Fruit fly (Drosophila melanogaster) whole organism, embryonic: ENCODE measurements around the gene Ada1-2.

Source experiments
- C15 ChIP-seq: fragments of 200-800 bp; sonication (Bioruptor generic); IDR thresholded peaks from 3 replicates; pipeline ENCODE4 v1.3.6; 2022; ENCODE audit warnings: missing biosample characterization, missing genetic modification characterization
- CG10274 ChIP-seq: fragments of 200-800 bp; sonication (Bioruptor generic); optimal IDR thresholded peaks from 3 replicates; lab custom pipeline; 2017; ENCODE audit warnings: missing biosample characterization, mild to moderate bottlenecking, missing genetic modification characterization
- CG10431 ChIP-seq: fragments of 200-800 bp; sonication (Bioruptor generic); optimal IDR thresholded peaks from 3 replicates; lab custom pipeline; 2018; ENCODE audit warnings: missing biosample characterization, mild to moderate bottlenecking, missing genetic modification characterization
- CG10462 ChIP-seq: fragments of 200-800 bp; sonication (Bioruptor generic); optimal IDR thresholded peaks from 2 replicates; lab custom pipeline; 2016; ENCODE audit warnings: missing biosample characterization, missing genetic modification characterization
- CG11085 ChIP-seq: fragments of 200-800 bp; sonication (Bioruptor generic); IDR thresholded peaks from 2 replicates; pipeline ENCODE4 v1.3.6; 2022; ENCODE audit warnings: missing biosample characterization, missing genetic modification characterization
- CG11247 ChIP-seq: fragments of 200-800 bp; sonication (Bioruptor generic); IDR thresholded peaks from 2 replicates; pipeline ENCODE4 v1.3.6; 2022; ENCODE audit warnings: missing biosample characterization, missing genetic modification characterization
- CG12299 ChIP-seq: fragments of 200-800 bp; sonication (Bioruptor generic); optimal IDR thresholded peaks from 2 replicates; lab custom pipeline; 2018; ENCODE audit warnings: missing biosample characterization, mild to moderate bottlenecking, missing genetic modification characterization
- CG12744 ChIP-seq: fragments of 200-800 bp; sonication (Bioruptor generic); optimal IDR thresholded peaks from 2 replicates; lab custom pipeline; 2016; ENCODE audit warnings: missing biosample characterization, missing genetic modification characterization
- CG13296 ChIP-seq: fragments of 200-800 bp; sonication (Bioruptor generic); optimal IDR thresholded peaks from 3 replicates; lab custom pipeline; 2018; ENCODE audit warnings: missing biosample characterization, mild to moderate bottlenecking, missing genetic modification characterization
- CG13624 ChIP-seq: fragments of 200-800 bp; sonication (Bioruptor generic); optimal IDR thresholded peaks from 2 replicates; lab custom pipeline; 2016; ENCODE audit warnings: missing biosample characterization, missing genetic modification characterization
- CG14050 ChIP-seq: fragments of 200-800 bp; sonication (Bioruptor generic); IDR thresholded peaks from 3 replicates; pipeline ENCODE4 v1.3.6; 2022; ENCODE audit warnings: missing biosample characterization, missing genetic modification characterization
- CG14441 ChIP-seq: fragments of 200-800 bp; sonication (Bioruptor generic); IDR thresholded peaks from 2 replicates; pipeline ENCODE4 v1.3.6; 2022; ENCODE audit warnings: missing biosample characterization, missing genetic modification characterization
- CG15073 ChIP-seq: fragments of 200-800 bp; sonication (Bioruptor generic); optimal IDR thresholded peaks from 2 replicates; lab custom pipeline; 2016; ENCODE audit warnings: missing biosample characterization, missing genetic modification characterization
- CG17328 ChIP-seq: fragments of 200-800 bp; sonication (Bioruptor generic); IDR thresholded peaks from 2 replicates; pipeline ENCODE4 v1.3.6; 2022; ENCODE audit warnings: missing biosample characterization, missing genetic modification characterization
- CG33213 ChIP-seq: fragments of 200-800 bp; sonication (Bioruptor generic); optimal IDR thresholded peaks from 3 replicates; lab custom pipeline; 2016; ENCODE audit warnings: missing biosample characterization, missing genetic modification characterization
- CG3995 ChIP-seq: fragments of 200-800 bp; sonication (Bioruptor generic); optimal IDR thresholded peaks from 3 replicates; lab custom pipeline; 2016; ENCODE audit warnings: missing biosample characterization, missing genetic modification characterization
- CG4404 ChIP-seq: fragments of 200-800 bp; sonication (Bioruptor generic); IDR thresholded peaks from 2 replicates; pipeline ENCODE4 v1.3.6; 2022; ENCODE audit warnings: missing biosample characterization, missing genetic modification characterization
- CG7786 ChIP-seq: fragments of 200-800 bp; sonication (Bioruptor generic); optimal IDR thresholded peaks from 2 replicates; lab custom pipeline; 2016; ENCODE audit warnings: missing biosample characterization, missing genetic modification characterization
- CG8388 ChIP-seq: fragments of 200-800 bp; sonication (Bioruptor generic); optimal IDR thresholded peaks from 2 replicates; lab custom pipeline; 2019; ENCODE audit warnings: missing biosample characterization, mild to moderate bottlenecking, missing genetic modification characterization, moderate library complexity
- CHES-1-like ChIP-seq: fragments of 200-800 bp; sonication (Bioruptor generic); optimal IDR thresholded peaks from 2 replicates; lab custom pipeline; 2016; ENCODE audit warnings: missing biosample characterization, missing genetic modification characterization
- CkIIα-i1 ChIP-seq: fragments of 200-800 bp; sonication (Bioruptor generic); IDR thresholded peaks from 2 replicates; pipeline ENCODE4 v1.3.6; 2022; ENCODE audit warnings: missing biosample characterization, missing genetic modification characterization
- Fer2 ChIP-seq: fragments of 200-800 bp; sonication (Bioruptor generic); optimal IDR thresholded peaks from 2 replicates; lab custom pipeline; 2018; ENCODE audit warnings: missing biosample characterization, mild to moderate bottlenecking, missing genetic modification characterization, moderate library complexity
- H15 ChIP-seq: fragments of 200-800 bp; sonication (Bioruptor generic); IDR thresholded peaks from 3 replicates; pipeline ENCODE4 v1.3.6; 2022; ENCODE audit warnings: missing biosample characterization, missing genetic modification characterization
- Hey ChIP-seq: fragments of 200-800 bp; sonication (Bioruptor generic); optimal IDR thresholded peaks from 3 replicates; lab custom pipeline; 2018; ENCODE audit warnings: missing biosample characterization, mild to moderate bottlenecking, missing genetic modification characterization
- Hr51 ChIP-seq, 2 experiments: fragments of 200-800 bp; sonication (Bioruptor generic); optimal IDR thresholded peaks; 2 replicates in 1 of 2; 3 replicates in 1 of 2; lab custom pipeline; 2016 to 2018; ENCODE audit warnings: missing biosample characterization in 2 of 2, missing genetic modification characterization in 2 of 2, mild to moderate bottlenecking in 1 of 2, moderate library complexity in 1 of 2
- Hr78 ChIP-seq, 2 experiments: fragments of 200-800 bp in 1 of 2; fragments of >200 bp in 1 of 2; sonication (Bioruptor generic) in 1 of 2; optimal IDR thresholded peaks; 2 replicates each; lab custom pipeline; 2017 to 2019; ENCODE audit warnings: missing biosample characterization in 2 of 2, missing genetic modification characterization in 2 of 2, mild to moderate bottlenecking in 1 of 2, moderate library complexity in 1 of 2
- Kr ChIP-seq: fragments of 200-800 bp; sonication (Bioruptor generic); optimal IDR thresholded peaks from 2 replicates; lab custom pipeline; 2017; ENCODE audit warnings: missing biosample characterization, mild to moderate bottlenecking, missing genetic modification characterization
- Max ChIP-seq: fragments of 200-800 bp; sonication (Bioruptor generic); optimal IDR thresholded peaks from 2 replicates; lab custom pipeline; 2016; ENCODE audit warnings: missing biosample characterization, mild to moderate bottlenecking, missing genetic modification characterization
- NC2β ChIP-seq: fragments of 200-800 bp; sonication (Bioruptor generic); optimal IDR thresholded peaks from 2 replicates; lab custom pipeline; 2016; ENCODE audit warnings: missing biosample characterization, missing genetic modification characterization
- Opbp ChIP-seq: fragments of 200-800 bp; sonication (Bioruptor generic); IDR thresholded peaks from 3 replicates; pipeline ENCODE4 v1.3.6; 2022; ENCODE audit warnings: missing biosample characterization, missing genetic modification characterization; ENCODE audit not compliant: partially characterized antibody
- Spps ChIP-seq: fragments of 200-800 bp; sonication (Bioruptor generic); optimal IDR thresholded peaks from 2 replicates; lab custom pipeline; 2018; ENCODE audit warnings: missing biosample characterization, mild to moderate bottlenecking, missing genetic modification characterization
- YL-1 ChIP-seq: fragments of 200-800 bp; sonication (Bioruptor generic); optimal IDR thresholded peaks from 3 replicates; lab custom pipeline; 2017; ENCODE audit warnings: missing biosample characterization, mild to moderate bottlenecking, missing genetic modification characterization
- amos ChIP-seq: fragments of 200-800 bp; sonication (Bioruptor generic); IDR thresholded peaks from 2 replicates; pipeline ENCODE4 v1.3.6; 2022; ENCODE audit warnings: missing biosample characterization, missing genetic modification characterization; ENCODE audit not compliant: partially characterized antibody
- ara ChIP-seq: fragments of 200-800 bp; sonication (Bioruptor generic); IDR thresholded peaks from 2 replicates; pipeline ENCODE4 v1.3.6; 2022; ENCODE audit warnings: missing biosample characterization, missing genetic modification characterization
- ash1 ChIP-seq: fragments of 200-800 bp; sonication (Bioruptor generic); optimal IDR thresholded peaks from 2 replicates; lab custom pipeline; 2018; ENCODE audit warnings: missing biosample characterization, mild to moderate bottlenecking, missing genetic modification characterization
- cas ChIP-seq: fragments of 200-800 bp; sonication (Bioruptor generic); IDR thresholded peaks from 2 replicates; pipeline ENCODE4 v1.3.6; 2022; ENCODE audit warnings: missing biosample characterization, missing genetic modification characterization
- chinmo ChIP-seq: fragments of 200-800 bp; sonication (Bioruptor generic); IDR thresholded peaks from 4 replicates; pipeline ENCODE4 v1.3.6; 2022; ENCODE audit warnings: missing biosample characterization, missing genetic modification characterization; ENCODE audit not compliant: partially characterized antibody
- chn ChIP-seq: fragments of 200-800 bp; sonication (Bioruptor generic); optimal IDR thresholded peaks from 2 replicates; lab custom pipeline; 2016; ENCODE audit warnings: missing biosample characterization, missing genetic modification characterization
- gcm2 ChIP-seq: fragments of 200-800 bp; sonication (Bioruptor generic); optimal IDR thresholded peaks from 2 replicates; lab custom pipeline; 2016; ENCODE audit warnings: missing biosample characterization, missing genetic modification characterization
- hb ChIP-seq: fragments of 200-800 bp; sonication (Bioruptor generic); IDR thresholded peaks from 3 replicates; pipeline ENCODE4 v1.3.6; 2022; ENCODE audit warnings: missing biosample characterization, missing genetic modification characterization; ENCODE audit not compliant: partially characterized antibody
- hth ChIP-seq: fragments of >200 bp; optimal IDR thresholded peaks from 2 replicates; lab custom pipeline; 2017; ENCODE audit warnings: inconsistent platforms
- klu ChIP-seq: fragments of 200-800 bp; sonication (Bioruptor generic); IDR thresholded peaks from 2 replicates; pipeline ENCODE4 v1.3.6; 2022; ENCODE audit warnings: missing biosample characterization, missing genetic modification characterization
- mam ChIP-seq: fragments of 200-800 bp; sonication (Bioruptor generic); optimal IDR thresholded peaks from 3 replicates; lab custom pipeline; 2016; ENCODE audit warnings: missing biosample characterization, missing genetic modification characterization
- nau ChIP-seq: fragments of 200-800 bp; sonication (Bioruptor generic); optimal IDR thresholded peaks from 3 replicates; lab custom pipeline; 2017; ENCODE audit warnings: missing biosample characterization, mild to moderate bottlenecking, missing genetic modification characterization, missing genetic modification reagents
- org-1 ChIP-seq: fragments of 200-800 bp; sonication (Bioruptor generic); optimal IDR thresholded peaks from 2 replicates; lab custom pipeline; 2017; ENCODE audit warnings: missing biosample characterization, missing genetic modification characterization
- peb ChIP-seq: fragments of 200-800 bp; sonication (Bioruptor generic); IDR thresholded peaks from 2 replicates; pipeline ENCODE4 v1.3.6; 2022; ENCODE audit warnings: missing biosample characterization, missing genetic modification characterization
- pum ChIP-seq: fragments of 200-800 bp; sonication (Bioruptor generic); optimal IDR thresholded peaks from 2 replicates; lab custom pipeline; 2016; ENCODE audit warnings: missing biosample characterization, missing genetic modification characterization
- schlank ChIP-seq: fragments of 200-800 bp; sonication (Bioruptor generic); optimal IDR thresholded peaks from 2 replicates; lab custom pipeline; 2018; ENCODE audit warnings: missing biosample characterization, mild to moderate bottlenecking, missing genetic modification characterization
- shn ChIP-seq: fragments of 200-800 bp; sonication (Bioruptor generic); optimal IDR thresholded peaks from 3 replicates; lab custom pipeline; 2016; ENCODE audit warnings: missing biosample characterization, missing genetic modification characterization
- tgo ChIP-seq: fragments of 200-800 bp; sonication (Bioruptor generic); IDR thresholded peaks from 3 replicates; pipeline ENCODE4 v1.3.6; 2022; ENCODE audit warnings: missing biosample characterization, missing genetic modification characterization
- unc-4 ChIP-seq: fragments of 200-800 bp; sonication (Bioruptor generic); IDR thresholded peaks from 2 replicates; pipeline ENCODE4 v1.3.6; 2022; ENCODE audit warnings: missing biosample characterization, missing genetic modification characterization; ENCODE audit not compliant: partially characterized antibody

The Ada1-2 gene

dm6 chr2L:11970853-11971397 lies 21.8 kb upstream of the Ada1-2 start (continued):
- TF ChIP-seq hth (lab: Kevin White, UChicago) (no peak), hb (GFP tag; lab: Robert Waterston, UW) (no peak), CG3995 (GFP tag; lab: Kevin White, UChicago) (peak; percentile 69), cas (GFP tag; lab: Robert Waterston, UW) (no peak), YL-1 (GFP tag; lab: Kevin White, UChicago) (no peak), CG12744 (no peak), CG14441 (GFP tag; lab: Robert Waterston, UW) (0 out of 2 replicates have a peak, but pooled peaks have one; percentile 39), chn (peak; percentile 17), CG15073 (GFP tag; lab: Kevin White, UChicago) (no peak), CG12299 (tag; lab: Kevin White, UChicago) (no peak), CG10431 (GFP tag; lab: Kevin White, UChicago) (no peak), CG8388 (GFP tag; lab: Kevin White, UChicago) (no peak), CG4404 (GFP tag; lab: Robert Waterston, UW) (no peak), ash1 (no peak), gcm2 (GFP tag; lab: Kevin White, UChicago) (no peak), CG17328 (no peak), C15 (GFP tag; lab: Robert Waterston, UW) (no peak), nau (no peak), chinmo (GFP tag; lab: Robert Waterston, UW) (peak; percentile 88; the same call in 3 of the 4 replicates), amos (peak; percentile 43; the same call in 1 of the 2 replicates), tgo (GFP tag; lab: Robert Waterston, UW) (no peak; the same call in 2 of the 3 replicates), NC2β (peak; percentile 22), CG10274 (GFP tag; lab: Kevin White, UChicago) (no peak), schlank (peak; percentile 17), shn (no peak), CG33213 (GFP tag; lab: Kevin White, UChicago) (no peak), org-1 (GFP tag; lab: Kevin White, UChicago) (peak; percentile 22), Max (no peak), CkIIα-i1 (GFP tag; lab: Robert Waterston, UW) (no peak), Kr (GFP tag; lab: Kevin White, UChicago) (peak; percentile 17), CG10462 (GFP tag; lab: Kevin White, UChicago) (no peak), H15 (GFP tag; lab: Robert Waterston, UW) (no peak), Hr51 (GFP tag; optimal IDR thresholded peaks at IDR 0.05; lab: Kevin White, UChicago) (peak in 1 of 2 experiments; percentile 43), CG13624 (GFP tag; lab: Kevin White, UChicago) (peak; percentile 45), Fer2 (tag; lab: Kevin White, UChicago) (no peak), pum (GFP tag; lab: Kevin White, UChicago) (no peak), CG11085 (GFP tag; lab: Robert Waterston, UW) (0 out of 2 replicates have a peak, but pooled peaks have one; percentile 52), CG7786 (GFP tag; lab: Kevin White, UChicago) (peak; percentile 23), CG13296 (GFP tag; lab: Kevin White, UChicago) (no peak), Hey (tag; lab: Kevin White, UChicago) (no peak), Spps (tag; lab: Kevin White, UChicago) (no peak), unc-4 (no peak), Opbp (GFP tag; lab: Robert Waterston, UW) (0 out of 3 replicates have a peak, but pooled peaks have one; percentile 30), peb (GFP tag; lab: Robert Waterston, UW) (no peak), CG11247 (GFP tag; lab: Robert Waterston, UW) (peak; percentile 28; the same call in 1 of the 2 replicates), Hr78 (GFP tag; optimal IDR thresholded peaks at IDR 0.05; lab: Kevin White, UChicago) (peak in 1 of 2 experiments; percentile 50), CHES-1-like (GFP tag; lab: Kevin White, UChicago) (peak; percentile 10), klu (GFP tag; lab: Robert Waterston, UW) (no peak), mam (GFP tag; lab: Kevin White, UChicago) (no peak), ara (GFP tag; lab: Robert Waterston, UW) (no peak), CG14050 (GFP tag; lab: Robert Waterston, UW) (no peak)
